Fruit fly (Drosophila melanogaster) whole organism, pupa: ENCODE results near the gene CG42322.
A peak's percentile ranks its signal among the peaks of the same experiment; 100 is the strongest.

Experiments
- CG10348 ChIP-seq: fragments of 200-800 bp; sonication (Bioruptor generic); IDR thresholded peaks from 2 replicates; pipeline ENCODE4 v1.3.6; 2022; ENCODE audit warnings: missing biosample characterization, missing genetic modification characterization
- CG12605 ChIP-seq: fragments of 200-800 bp; sonication (Bioruptor generic); IDR thresholded peaks from 2 replicates; pipeline ENCODE4 v1.3.6; 2022; ENCODE audit warnings: missing biosample characterization, missing genetic modification characterization
- CG13204 ChIP-seq: fragments of 200-800 bp; sonication (Bioruptor generic); optimal IDR thresholded peaks from 2 replicates; lab custom pipeline; 2018; ENCODE audit warnings: missing biosample characterization, mild to moderate bottlenecking, missing genetic modification characterization, moderate library complexity
- CG14655 ChIP-seq: fragments of 200-800 bp; sonication (Bioruptor generic); optimal IDR thresholded peaks from 3 replicates; lab custom pipeline; 2017; ENCODE audit warnings: mild to moderate bottlenecking, missing biosample characterization, missing genetic modification reagents, missing genetic modification characterization
- CG15710 ChIP-seq: fragments of 200-800 bp; sonication (Bioruptor generic); optimal IDR thresholded peaks from 2 replicates; lab custom pipeline; 2018; ENCODE audit warnings: missing biosample characterization, mild to moderate bottlenecking, missing genetic modification characterization, moderate library complexity
- CG17806 ChIP-seq: fragments of 200-800 bp; sonication (Bioruptor generic); optimal IDR thresholded peaks from 2 replicates; lab custom pipeline; 2018; ENCODE audit warnings: missing biosample characterization, mild to moderate bottlenecking, missing genetic modification characterization, moderate library complexity
- CG32121 ChIP-seq: fragments of 200-800 bp; sonication (Bioruptor generic); IDR thresholded peaks from 2 replicates; pipeline ENCODE4 v1.3.6; 2022; ENCODE audit warnings: missing biosample characterization, missing genetic modification characterization
- CG34367 ChIP-seq: fragments of 200-800 bp; sonication (Bioruptor generic); optimal IDR thresholded peaks from 2 replicates; lab custom pipeline; 2018; ENCODE audit warnings: missing biosample characterization, mild to moderate bottlenecking, missing genetic modification characterization
- CG4496 ChIP-seq: fragments of 200-800 bp; sonication (Bioruptor generic); IDR thresholded peaks from 3 replicates; pipeline ENCODE4 v1.3.6; 2022; ENCODE audit warnings: missing biosample characterization, missing genetic modification characterization
- CG8159 ChIP-seq: fragments of 200-800 bp; sonication (Bioruptor generic); optimal IDR thresholded peaks from 3 replicates; lab custom pipeline; 2018; ENCODE audit warnings: missing biosample characterization, mild to moderate bottlenecking, missing genetic modification characterization, moderate library complexity
- CG8301 ChIP-seq: fragments of 200-800 bp; sonication (Bioruptor generic); optimal IDR thresholded peaks from 2 replicates; lab custom pipeline; 2018; ENCODE audit warnings: missing biosample characterization, mild to moderate bottlenecking, missing genetic modification characterization
- CG9948 ChIP-seq: fragments of 200-800 bp; sonication (Bioruptor generic); optimal IDR thresholded peaks from 2 replicates; lab custom pipeline; 2018; ENCODE audit warnings: missing biosample characterization, mild to moderate bottlenecking, missing genetic modification characterization, moderate library complexity
- D1 ChIP-seq: fragments of 200-800 bp; sonication (Bioruptor generic); optimal IDR thresholded peaks from 2 replicates; lab custom pipeline; 2018; ENCODE audit warnings: missing biosample characterization, mild to moderate bottlenecking, missing genetic modification characterization, moderate library complexity
- EcR ChIP-seq: fragments of 200-800 bp; sonication (Bioruptor generic); optimal IDR thresholded peaks from 3 replicates; lab custom pipeline; 2019; ENCODE audit warnings: missing biosample characterization, missing genetic modification characterization, mild to moderate bottlenecking, moderate library complexity, missing genetic modification reagents
- Ets98B ChIP-seq: fragments of 200-800 bp; sonication (Bioruptor generic); IDR thresholded peaks from 2 replicates; pipeline ENCODE4 v1.3.6; 2022; ENCODE audit warnings: missing biosample characterization, missing genetic modification characterization
- Pif1A ChIP-seq: fragments of 200-800 bp; sonication (Bioruptor generic); optimal IDR thresholded peaks from 3 replicates; lab custom pipeline; 2016; ENCODE audit warnings: missing biosample characterization, missing genetic modification characterization
- Pif1B ChIP-seq: fragments of 200-800 bp; sonication (Bioruptor generic); optimal IDR thresholded peaks from 3 replicates; lab custom pipeline; 2016; ENCODE audit warnings: missing biosample characterization, missing genetic modification characterization
- Snoo ChIP-seq: fragments of 200-800 bp; sonication (Bioruptor generic); optimal IDR thresholded peaks from 3 replicates; lab custom pipeline; 2017; ENCODE audit warnings: missing biosample characterization, mild to moderate bottlenecking, missing genetic modification characterization, inconsistent platforms
- fd96Ca ChIP-seq: fragments of 200-800 bp; sonication (Bioruptor generic); IDR thresholded peaks from 3 replicates; pipeline ENCODE4 v1.3.6; 2022; ENCODE audit warnings: missing biosample characterization, missing genetic modification characterization
- gl ChIP-seq: fragments of 200-800 bp; sonication (Bioruptor generic); optimal IDR thresholded peaks from 2 replicates; lab custom pipeline; 2018; ENCODE audit warnings: missing biosample characterization, mild to moderate bottlenecking, missing genetic modification characterization
- rn ChIP-seq: fragments of 200-800 bp; sonication (Bioruptor generic); IDR thresholded peaks from 2 replicates; pipeline ENCODE4 v1.3.6; 2022; ENCODE audit warnings: missing biosample characterization, missing genetic modification characterization

Gene CG42322

DNA sequence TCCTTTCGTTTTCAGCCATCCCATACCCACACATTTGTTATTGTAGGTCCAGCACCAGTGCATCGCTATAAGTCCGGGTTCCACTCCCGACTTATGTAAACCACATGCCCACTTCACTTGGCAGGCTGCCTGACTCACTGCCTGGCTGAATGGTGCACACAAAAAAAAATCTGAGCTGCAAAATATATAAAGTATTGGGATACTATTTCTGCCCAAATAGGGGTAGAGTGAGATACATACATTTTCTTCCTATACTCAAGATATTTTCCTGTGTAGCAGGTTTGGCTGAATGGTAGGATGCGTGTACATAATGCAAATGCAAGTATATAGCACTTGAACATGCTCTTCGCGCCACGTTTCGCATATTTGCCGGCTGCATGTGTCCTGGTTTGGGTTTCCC lies 33.3 kb downstream of the CG42322 start:
- TF ChIP-seq CG15710 (tag; lab: Kevin White, UChicago) (peak; percentile 46), CG9948 (tag; lab: Kevin White, UChicago) (peak; percentile 42), CG13204 (GFP tag; lab: Kevin White, UChicago) (peak; percentile 35), CG14655 (GFP tag; lab: Kevin White, UChicago) (peak; percentile 50), Pif1A (GFP tag; lab: Kevin White, UChicago) (peak; percentile 64), EcR (GFP tag; lab: Kevin White, UChicago) (peak; percentile 34), Ets98B (no peak), Pif1B (GFP tag; lab: Kevin White, UChicago) (no peak), Snoo (tag; lab: Kevin White, UChicago) (no peak), CG8159 (tag; lab: Kevin White, UChicago) (peak; percentile 54), CG32121 (GFP tag; lab: Robert Waterston, UW) (no peak), fd96Ca (peak; percentile 60; the same call in 1 of the 3 replicates), D1 (tag; lab: Kevin White, UChicago) (no peak), CG4496 (no peak; the same call in 2 of the 3 replicates), CG10348 (GFP tag; lab: Robert Waterston, UW) (no peak), CG34367 (tag; lab: Kevin White, UChicago) (no peak), CG12605 (0 out of 2 replicates have a peak, but pooled peaks have one; percentile 16), rn (GFP tag; lab: Robert Waterston, UW) (no peak), CG8301 (tag; lab: Kevin White, UChicago) (peak; percentile 20), gl (tag; lab: Kevin White, UChicago) (peak; percentile 15), CG17806 (peak; percentile 42)
- TF ChIP-seq, all 21 proteins: peak for 12

DNA sequence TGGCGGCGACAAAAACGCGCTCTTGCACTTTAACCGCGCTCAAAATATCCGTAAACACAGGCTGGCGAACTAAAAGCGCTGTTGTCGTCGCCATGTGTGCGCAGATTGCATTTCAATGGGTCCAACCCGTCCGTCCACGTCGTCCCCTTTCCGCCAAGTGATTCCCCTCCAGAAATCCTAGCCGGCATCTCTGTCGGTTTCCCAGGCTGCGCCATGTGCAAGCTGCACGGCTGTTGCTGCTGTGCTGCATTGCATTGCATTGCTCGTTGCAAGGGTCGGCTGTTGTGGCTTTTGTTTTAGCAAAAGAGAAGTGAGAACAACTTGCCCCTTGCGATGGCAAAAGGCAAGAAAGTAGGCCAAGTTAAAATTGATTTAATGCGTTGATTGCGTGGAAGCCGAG lies 34.2 kb downstream of the CG42322 start:
- TF ChIP-seq CG13204 (GFP tag; lab: Kevin White, UChicago) (peak; percentile 67), CG4496 (peak; percentile 59; the same call in 1 of the 3 replicates), fd96Ca (no peak)

DNA sequence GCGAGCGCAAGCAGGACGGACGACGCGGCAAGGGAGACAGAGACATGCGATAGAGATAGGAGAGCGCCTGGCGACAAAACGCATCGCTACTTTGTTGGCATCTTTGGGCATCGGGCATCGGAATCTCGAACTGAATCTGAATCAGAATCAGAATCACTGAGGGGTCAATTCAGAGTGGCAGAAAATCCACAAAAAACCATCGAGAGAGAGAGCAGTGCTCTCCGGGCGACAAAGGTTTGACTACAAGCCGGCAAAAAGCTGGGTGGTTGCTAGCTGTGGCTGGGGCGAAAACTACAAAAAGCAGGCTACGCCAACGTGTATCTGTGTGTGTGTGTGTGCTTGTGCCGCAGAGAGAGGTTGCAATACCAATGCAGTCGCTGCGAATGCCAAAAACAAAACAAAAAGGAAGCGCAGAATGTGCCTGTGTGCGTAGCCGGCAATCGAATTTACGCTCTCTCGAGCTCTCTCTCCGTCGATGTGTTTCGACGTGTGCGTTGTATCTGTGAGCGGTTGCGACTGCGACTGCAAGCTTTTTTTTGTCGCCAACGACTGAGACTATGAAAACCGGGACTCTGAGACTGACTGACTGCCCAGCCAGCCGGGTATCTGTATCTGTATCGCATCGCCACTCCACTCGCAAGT lies 38.5 kb downstream of the CG42322 start:
- TF ChIP-seq CG15710 (tag; lab: Kevin White, UChicago): peak; percentile 89
- TF ChIP-seq Pif1B (GFP tag; lab: Kevin White, UChicago): peak; percentile 97
- TF ChIP-seq rn (GFP tag; lab: Robert Waterston, UW): peak; percentile 65; the same call in 1 of the 2 replicates
- peak; percentile 99 for TF ChIP-seq gl (tag; lab: Kevin White, UChicago)
- TF ChIP-seq Snoo (tag; lab: Kevin White, UChicago): peak; percentile 89
- TF ChIP-seq Pif1A (GFP tag; lab: Kevin White, UChicago): peak; percentile 90
- 0 out of 2 replicates have a peak, but pooled peaks have one; percentile 18 for TF ChIP-seq CG10348 (GFP tag; lab: Robert Waterston, UW)
- TF ChIP-seq fd96Ca: peak; percentile 100
- peak; percentile 86 for TF ChIP-seq CG8159 (tag; lab: Kevin White, UChicago)
- TF ChIP-seq CG13204 (GFP tag; lab: Kevin White, UChicago): peak; percentile 95
- TF ChIP-seq D1 (tag; lab: Kevin White, UChicago): peak; percentile 14
- TF ChIP-seq CG4496: peak; percentile 99
- peak; percentile 89 for TF ChIP-seq CG34367 (tag; lab: Kevin White, UChicago)
- TF ChIP-seq Ets98B: peak; percentile 100
- peak; percentile 98 for TF ChIP-seq CG12605
- TF ChIP-seq EcR (GFP tag; lab: Kevin White, UChicago): peak; percentile 69
- TF ChIP-seq CG14655 (GFP tag; lab: Kevin White, UChicago): peak; percentile 93
- peak; percentile 82 for TF ChIP-seq CG17806
- TF ChIP-seq CG32121 (GFP tag; lab: Robert Waterston, UW): peak; percentile 100
- peak; percentile 73 for TF ChIP-seq CG9948 (tag; lab: Kevin White, UChicago)
- peak; percentile 89 for TF ChIP-seq CG8301 (tag; lab: Kevin White, UChicago)

DNA sequence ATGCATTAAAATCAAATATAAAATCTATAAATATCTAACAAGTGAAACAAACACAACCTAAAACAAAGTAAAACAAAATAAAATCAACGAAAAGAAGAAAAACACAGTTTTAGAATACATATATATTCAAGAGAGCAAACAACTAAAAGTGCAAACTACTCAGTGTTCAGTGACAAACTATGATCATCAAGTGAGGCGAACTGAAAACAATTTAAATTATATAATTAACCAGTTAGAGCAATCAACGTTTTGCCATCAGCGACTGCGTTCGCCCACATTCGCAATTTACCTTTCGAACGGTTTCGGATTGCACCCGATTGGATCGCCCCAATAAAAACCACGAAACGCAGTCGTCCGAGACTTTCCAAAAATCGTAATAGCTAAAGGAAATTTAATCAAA lies 39.6 kb downstream of the CG42322 start:
- no peak for TF ChIP-seq CG17806
- no peak for TF ChIP-seq Snoo (tag; lab: Kevin White, UChicago)
- TF ChIP-seq fd96Ca: no peak
- TF ChIP-seq D1 (tag; lab: Kevin White, UChicago): no peak
- no peak for TF ChIP-seq CG8159 (tag; lab: Kevin White, UChicago)
- TF ChIP-seq CG34367 (tag; lab: Kevin White, UChicago): no peak
- no peak for TF ChIP-seq Pif1B (GFP tag; lab: Kevin White, UChicago)

DNA sequence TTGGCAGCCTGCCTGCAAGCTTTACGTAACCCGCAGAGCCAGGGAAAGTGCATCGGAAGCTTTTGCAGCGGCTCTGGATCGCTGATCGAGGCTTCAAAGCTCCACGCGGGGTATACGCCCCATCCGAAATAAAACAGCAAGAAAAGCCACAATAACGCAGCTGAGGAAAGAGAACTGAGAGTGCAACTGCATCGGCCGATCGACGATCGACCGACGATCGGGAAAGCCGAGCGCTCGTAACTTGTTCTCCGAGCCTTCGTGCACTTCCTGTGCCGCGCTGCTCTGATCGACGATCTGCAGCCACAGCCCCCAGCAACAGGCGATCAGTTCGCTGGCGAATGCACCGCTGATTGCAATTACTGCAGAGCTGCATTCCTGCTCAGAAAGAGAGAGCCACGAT lies 40.1 kb downstream of the CG42322 start:
- TF ChIP-seq CG4496 (peak; percentile 91), CG14655 (GFP tag; lab: Kevin White, UChicago) (peak; percentile 36), Snoo (tag; lab: Kevin White, UChicago) (peak; percentile 48), CG34367 (tag; lab: Kevin White, UChicago) (peak; percentile 29), Ets98B (peak; percentile 91), CG12605 (peak; percentile 84), CG17806 (peak; percentile 42), EcR (GFP tag; lab: Kevin White, UChicago) (peak; percentile 84), CG10348 (GFP tag; lab: Robert Waterston, UW) (no peak), CG8301 (tag; lab: Kevin White, UChicago) (peak; percentile 30), CG32121 (GFP tag; lab: Robert Waterston, UW) (peak; percentile 89), CG8159 (tag; lab: Kevin White, UChicago) (peak; percentile 35), rn (GFP tag; lab: Robert Waterston, UW) (0 out of 2 replicates have a peak, but pooled peaks have one; percentile 8), CG15710 (tag; lab: Kevin White, UChicago) (peak; percentile 43), CG13204 (GFP tag; lab: Kevin White, UChicago) (peak; percentile 95), D1 (tag; lab: Kevin White, UChicago) (no peak), Pif1B (GFP tag; lab: Kevin White, UChicago) (peak; percentile 62), fd96Ca (peak; percentile 82), CG9948 (tag; lab: Kevin White, UChicago) (no peak), gl (tag; lab: Kevin White, UChicago) (peak; percentile 77), Pif1A (GFP tag; lab: Kevin White, UChicago) (peak; percentile 69)
